Fruit fly (Drosophila melanogaster) whole organism, wandering third instar larva: ENCODE measurements around the gene Uqcc1.

Source experiments
- Abd-B ChIP-seq: fragments of >200 bp; optimal IDR thresholded peaks from 2 replicates; lab custom pipeline; 2017; ENCODE audit warnings: missing biosample characterization, missing genetic modification characterization
- CG32264 ChIP-seq: fragments of 200-800 bp; sonication (Bioruptor generic); optimal IDR thresholded peaks from 2 replicates; lab custom pipeline; 2016; ENCODE audit warnings: missing biosample characterization, missing genetic modification characterization
- CG9705 ChIP-seq: fragments of 200-800 bp; sonication (Bioruptor generic); optimal IDR thresholded peaks from 2 replicates; lab custom pipeline; 2018; ENCODE audit warnings: missing biosample characterization, mild to moderate bottlenecking, missing genetic modification characterization
- CrebA ChIP-seq: fragments of 200-800 bp; sonication (Bioruptor generic); optimal IDR thresholded peaks from 2 replicates; lab custom pipeline; 2016; ENCODE audit warnings: missing biosample characterization, mild to moderate bottlenecking, missing genetic modification characterization, borderline replicate concordance
- Dfd ChIP-seq: fragments of >200 bp; optimal IDR thresholded peaks from 2 replicates; lab custom pipeline; 2017; ENCODE audit warnings: missing biosample characterization, missing genetic modification characterization
- Dif ChIP-seq: fragments of 200-275, 200-300 bp; sonication (Bioruptor generic); optimal IDR thresholded peaks from 2 replicates; lab custom pipeline; 2018; ENCODE audit warnings: missing biosample characterization, missing genetic modification characterization; ENCODE audit not compliant: partially characterized antibody
- GATAd ChIP-seq: sonication (Bioruptor generic); optimal IDR thresholded peaks from 2 replicates; lab custom pipeline; 2016; ENCODE audit warnings: missing biosample characterization, missing genetic modification characterization
- Hnf4 ChIP-seq: fragments of 200-800 bp; sonication (Bioruptor generic); optimal IDR thresholded peaks from 2 replicates; lab custom pipeline; 2016; ENCODE audit warnings: missing biosample characterization, mild to moderate bottlenecking, missing genetic modification characterization
- Hr78 ChIP-seq: fragments of >200 bp; optimal IDR thresholded peaks from 2 replicates; lab custom pipeline; 2017; ENCODE audit warnings: missing biosample characterization, missing genetic modification characterization
- Hr83 ChIP-seq: fragments of 200-300 bp; sonication (Bioruptor generic); optimal IDR thresholded peaks from 2 replicates; lab custom pipeline; 2016; ENCODE audit warnings: missing biosample characterization, mild to moderate bottlenecking, missing genetic modification characterization, moderate library complexity; ENCODE audit not compliant: poor library complexity, severe bottlenecking
- Jra ChIP-seq: sonication (Bioruptor generic); optimal IDR thresholded peaks from 2 replicates; lab custom pipeline; 2016; ENCODE audit warnings: missing biosample characterization, missing genetic modification characterization
- Mio ChIP-seq: sonication (Bioruptor generic); optimal IDR thresholded peaks from 2 replicates; lab custom pipeline; 2016; ENCODE audit warnings: missing biosample characterization, missing genetic modification characterization
- Myc ChIP-seq: fragments of >200 bp; optimal IDR thresholded peaks from 2 replicates; lab custom pipeline; 2017
- N ChIP-seq: fragments of >200 bp; optimal IDR thresholded peaks from 2 replicates; lab custom pipeline; 2018; ENCODE audit warnings: missing biosample characterization, missing external identifiers, missing genetic modification characterization
- OdsH ChIP-seq: fragments of 200-800 bp; sonication (Bioruptor generic); optimal IDR thresholded peaks from 2 replicates; lab custom pipeline; 2016; ENCODE audit warnings: missing biosample characterization, mild to moderate bottlenecking, missing genetic modification characterization
- Rel ChIP-seq, 2 experiments: fragments of 200-800 bp; sonication (Bioruptor generic) in 1 of 2; optimal IDR thresholded peaks; 2 replicates in 1 of 2; 3 replicates in 1 of 2; lab custom pipeline; 2016 to 2019; ENCODE audit warnings: mild to moderate bottlenecking in 2 of 2, missing biosample characterization in 2 of 2, missing genetic modification characterization in 2 of 2, moderate library complexity in 1 of 2
- Sp1 ChIP-seq: fragments of 200-800 bp; sonication (Bioruptor generic); optimal IDR thresholded peaks from 3 replicates; lab custom pipeline; 2019; ENCODE audit warnings: missing biosample characterization, mild to moderate bottlenecking, missing genetic modification characterization, moderate library complexity
- Vsx2 ChIP-seq: fragments of 200-300, 225-300 bp; sonication (Bioruptor generic); optimal IDR thresholded peaks from 2 replicates; lab custom pipeline; 2018; ENCODE audit warnings: missing biosample characterization, missing genetic modification characterization; ENCODE audit not compliant: partially characterized antibody
- br ChIP-seq: fragments of 200-800 bp; sonication (Bioruptor generic); optimal IDR thresholded peaks from 2 replicates; lab custom pipeline; 2016; ENCODE audit warnings: missing biosample characterization, missing genetic modification characterization
- dl ChIP-seq, 2 experiments: fragments of 175-275, 200-275 bp in 1 of 2; fragments of 200-275 bp in 1 of 2; sonication (Bioruptor generic); optimal IDR thresholded peaks; lab custom pipeline; 2018; ENCODE audit warnings: mild to moderate bottlenecking in 2 of 2, missing biosample characterization in 2 of 2, missing genetic modification characterization in 2 of 2, moderate library complexity in 2 of 2; ENCODE audit not compliant: partially characterized antibody in 2 of 2, insufficient read depth in 1 of 2
- dmrt93B ChIP-seq: fragments of 200-800 bp; sonication (Bioruptor generic); optimal IDR thresholded peaks from 2 replicates; lab custom pipeline; 2018; ENCODE audit warnings: missing biosample characterization, mild to moderate bottlenecking, missing genetic modification characterization
- fru ChIP-seq: fragments of 200-800 bp; sonication (Bioruptor generic); optimal IDR thresholded peaks from 3 replicates; lab custom pipeline; 2016; ENCODE audit warnings: missing biosample characterization, mild to moderate bottlenecking, missing genetic modification characterization
- h ChIP-seq: fragments of 200-800 bp; sonication (Bioruptor generic); optimal IDR thresholded peaks from 3 replicates; lab custom pipeline; 2016; ENCODE audit warnings: missing biosample characterization, mild to moderate bottlenecking, missing genetic modification characterization
- lola ChIP-seq: fragments of >200 bp; optimal IDR thresholded peaks from 2 replicates; lab custom pipeline; 2017; ENCODE audit warnings: missing biosample characterization, missing genetic modification characterization
- pan ChIP-seq: fragments of >200 bp; optimal IDR thresholded peaks from 2 replicates; lab custom pipeline; 2017
- sage ChIP-seq: fragments of 200-800 bp; sonication (Bioruptor generic); optimal IDR thresholded peaks from 2 replicates; lab custom pipeline; 2016; ENCODE audit warnings: missing biosample characterization, mild to moderate bottlenecking, missing genetic modification characterization
- sv ChIP-seq: fragments of 200-800 bp; sonication (Bioruptor generic); optimal IDR thresholded peaks from 3 replicates; lab custom pipeline; 2016; ENCODE audit warnings: missing biosample characterization, missing genetic modification characterization
- tai ChIP-seq: sonication (Bioruptor generic); optimal IDR thresholded peaks from 2 replicates; lab custom pipeline; 2016; ENCODE audit warnings: missing biosample characterization, missing genetic modification characterization
- woc ChIP-seq: sonication (Bioruptor generic); optimal IDR thresholded peaks from 2 replicates; lab custom pipeline; 2016; ENCODE audit warnings: missing biosample characterization, mild to moderate bottlenecking, missing genetic modification characterization

The Uqcc1 gene

DNA sequence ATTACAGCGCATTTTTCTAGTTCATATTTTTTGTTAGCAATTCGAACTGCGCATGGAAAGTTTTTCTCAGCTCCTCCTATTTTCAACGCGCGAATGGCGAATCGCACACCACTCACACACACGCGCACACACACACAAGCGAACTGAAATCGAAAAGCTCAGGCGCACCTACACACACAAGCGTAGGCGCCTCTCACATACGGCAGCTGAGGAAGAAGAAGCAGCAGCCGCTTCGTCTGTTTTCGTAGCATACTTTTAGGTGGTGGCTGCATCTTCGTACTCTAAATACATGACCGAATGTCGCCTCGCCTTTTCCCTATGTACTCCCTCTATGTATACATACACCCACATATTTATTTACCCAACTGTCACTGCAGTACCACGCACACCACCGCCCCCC lies 32.1 kb downstream of the Uqcc1 start:
- TF ChIP-seq fru (GFP tag; lab: Kevin White, UChicago), result no peak
- TF ChIP-seq Dfd, result peak; percentile 10
- peak; percentile 29 for TF ChIP-seq N (GFP tag; lab: Kevin White, UChicago)

dm6 chr3L:6919213-6919612 lies 38.7 kb downstream of the Uqcc1 start:
- no peak for TF ChIP-seq Hr83
- TF ChIP-seq lola, result no peak
- no peak for TF ChIP-seq N (GFP tag; lab: Kevin White, UChicago)
- TF ChIP-seq CrebA (GFP tag; lab: Kevin White, UChicago), result no peak
- no peak for TF ChIP-seq dl (GFP tag; optimal IDR thresholded peaks at IDR 0.05; lab: Kevin White, UChicago; ENCODE audit: insufficient read depth in 1 of 2, partially characterized antibody in 2 of 2)
- TF ChIP-seq Vsx2 (GFP tag; lab: Kevin White, UChicago), result no peak
- no peak for TF ChIP-seq sv (GFP tag; lab: Kevin White, UChicago)
- TF ChIP-seq Myc, result no peak
- TF ChIP-seq Mio (GFP tag; lab: Kevin White, UChicago), result no peak
- no peak for TF ChIP-seq woc (GFP tag; lab: Kevin White, UChicago)
- no peak for TF ChIP-seq Abd-B
- TF ChIP-seq CG32264 (GFP tag; lab: Kevin White, UChicago), result no peak
- TF ChIP-seq pan (lab: Kevin White, UChicago), result no peak
- TF ChIP-seq dmrt93B, result no peak
- no peak for TF ChIP-seq tai (GFP tag; lab: Kevin White, UChicago)
- TF ChIP-seq CG9705, result no peak
- no peak for TF ChIP-seq h (GFP tag; lab: Kevin White, UChicago)
- TF ChIP-seq OdsH (GFP tag; lab: Kevin White, UChicago), result no peak

- TF ChIP-seq CG32264 (GFP tag; lab: Kevin White, UChicago) (no peak), Rel (GFP tag; optimal IDR thresholded peaks at IDR 0.05; lab: Kevin White, UChicago) (no peak), Rel (tag; optimal IDR thresholded peaks at IDR 0.05; lab: Kevin White, UChicago) (peak; percentile 67), h (GFP tag; lab: Kevin White, UChicago) (no peak), GATAd (GFP tag; lab: Kevin White, UChicago) (no peak), CG9705 (no peak), Hr78 (GFP tag; lab: Kevin White, UChicago) (no peak)
Observed at dm6 chr3L:6914776-6915175, 43.1 kb downstream of the Uqcc1 start, which contains the start of gene Prat2. Gene Prat2, minus strand, starts transcription at chr3L:6914876.

- TF ChIP-seq Dif (no peak), Rel (GFP tag; optimal IDR thresholded peaks at IDR 0.05; lab: Kevin White, UChicago) (no peak), Rel (tag; optimal IDR thresholded peaks at IDR 0.05; lab: Kevin White, UChicago) (no peak), Dfd (no peak), Hr83 (no peak), Vsx2 (GFP tag; lab: Kevin White, UChicago) (no peak), Sp1 (GFP tag; lab: Kevin White, UChicago) (no peak), lola (no peak), OdsH (GFP tag; lab: Kevin White, UChicago) (no peak), sage (GFP tag; lab: Kevin White, UChicago) (no peak), Hnf4 (GFP tag; lab: Kevin White, UChicago) (no peak), dl (GFP tag; optimal IDR thresholded peaks at IDR 0.05; lab: Kevin White, UChicago; ENCODE audit: insufficient read depth in 1 of 2, partially characterized antibody in 2 of 2) (no peak), CG32264 (GFP tag; lab: Kevin White, UChicago) (no peak)
Observed at dm6 chr3L:6913823-6914222, 44.1 kb downstream of the Uqcc1 start.

DNA sequence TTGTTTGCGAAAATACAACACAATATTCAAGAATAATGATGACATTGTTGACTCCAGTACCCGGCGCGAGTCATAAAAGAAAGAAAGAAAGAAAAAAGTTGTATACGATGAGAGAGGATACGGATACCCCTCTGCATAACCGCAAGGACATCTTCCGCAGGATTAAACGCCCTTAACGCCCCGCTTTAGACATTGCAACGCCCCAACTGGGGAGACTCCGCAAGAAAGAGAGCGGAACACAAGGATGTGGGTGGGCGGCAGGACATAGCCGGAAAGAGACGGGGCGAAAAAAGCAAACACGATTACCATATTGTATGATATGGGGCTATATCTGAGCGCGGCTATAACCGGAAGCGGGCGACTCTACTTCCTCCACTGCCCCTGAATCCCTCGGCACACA lies 46.7 kb downstream of the Uqcc1 start:
- TF ChIP-seq Myc (no peak), dl (GFP tag; optimal IDR thresholded peaks at IDR 0.05; lab: Kevin White, UChicago; ENCODE audit: insufficient read depth in 1 of 2, partially characterized antibody in 2 of 2) (no peak), Rel (GFP tag; optimal IDR thresholded peaks at IDR 0.05; lab: Kevin White, UChicago) (no peak), Rel (tag; optimal IDR thresholded peaks at IDR 0.05; lab: Kevin White, UChicago) (no peak), br (GFP tag; lab: Kevin White, UChicago) (no peak), sage (GFP tag; lab: Kevin White, UChicago) (no peak), CG32264 (GFP tag; lab: Kevin White, UChicago) (no peak), OdsH (GFP tag; lab: Kevin White, UChicago) (no peak), Jra (no peak), sv (GFP tag; lab: Kevin White, UChicago) (no peak), CrebA (GFP tag; lab: Kevin White, UChicago) (no peak)
- TF ChIP-seq, all 38 proteins: peak for 0
